Fruit fly (Drosophila melanogaster): Measurements from ENCODE around the gene CG17776.

Gene CG17776

DNA sequence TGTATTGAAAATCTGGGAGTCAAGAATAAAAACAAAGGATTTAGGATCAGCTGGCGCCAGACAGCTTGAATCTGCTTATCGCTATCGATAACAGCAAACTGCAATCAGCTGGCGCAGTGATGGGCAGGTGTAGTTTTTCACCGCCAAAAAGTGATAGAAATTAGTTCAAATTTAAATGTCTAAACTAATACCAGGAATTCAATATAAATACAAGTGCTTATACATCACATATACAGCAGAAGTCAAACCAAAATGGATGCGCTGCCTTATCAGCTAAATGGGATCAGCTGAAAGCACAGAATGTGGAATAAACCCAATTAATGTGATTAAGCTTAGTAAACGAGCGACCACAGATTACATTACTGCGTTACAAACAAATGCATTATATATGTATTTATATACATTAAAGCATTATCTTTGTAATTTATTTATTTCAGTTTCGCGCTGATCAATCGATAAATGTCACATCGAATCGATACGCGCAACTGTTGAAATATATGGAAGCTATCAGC is 3.7 kb upstream of the CG17776 start, which contains the start of gene pn (continued):
- TF ChIP-seq lola (GFP tag; optimal IDR thresholded peaks at IDR 0.05), result no peak
- TF ChIP-seq CG17802 (tag; optimal IDR thresholded peaks at IDR 0.05), result no peak
- TF ChIP-seq CG6689 (GFP tag; IDR thresholded peaks at IDR 0.05), result no peak
- TF ChIP-seq Doc3 (GFP tag; IDR thresholded peaks at IDR 0.05; ENCODE audit: partially characterized antibody), result 0 out of 3 replicates have a peak, but pooled peaks have one; percentile 19
- TF ChIP-seq phol (tag; optimal IDR thresholded peaks at IDR 0.05), result peak; percentile 8
- no peak for TF ChIP-seq Aef1 (GFP tag; IDR thresholded peaks at IDR 0.05)
- peak; percentile 57 for TF ChIP-seq Sry-δ (GFP tag; optimal IDR thresholded peaks at IDR 0.05)
- TF ChIP-seq Nf-YA (GFP tag; IDR thresholded peaks at IDR 0.05), result no peak
- no peak for TF ChIP-seq CG33557 (GFP tag; optimal IDR thresholded peaks at IDR 0.05)
- peak; percentile 60; the same call in 2 of the 3 replicates for TF ChIP-seq HLH4C (GFP tag; IDR thresholded peaks at IDR 0.05; ENCODE audit: partially characterized antibody)
- TF ChIP-seq CG5953 (GFP tag; IDR thresholded peaks at IDR 0.05), result no peak
- no peak for TF ChIP-seq lov (optimal IDR thresholded peaks at IDR 0.05)
- no peak for TF ChIP-seq lov (GFP tag; IDR thresholded peaks at IDR 0.05)
- no peak for TF ChIP-seq CG4328 (GFP tag; optimal IDR thresholded peaks at IDR 0.05)
- TF ChIP-seq CG4820 (GFP tag; optimal IDR thresholded peaks at IDR 0.05), result no peak
- peak; percentile 37 for TF ChIP-seq CG17186 (GFP tag; optimal IDR thresholded peaks at IDR 0.05)
- no peak for TF ChIP-seq CG18262 (tag; optimal IDR thresholded peaks at IDR 0.05)
- TF ChIP-seq Dll (GFP tag; IDR thresholded peaks at IDR 0.05; ENCODE audit: partially characterized antibody), result peak; percentile 55; the same call in 2 of the 4 replicates
- TF ChIP-seq sob (GFP tag; IDR thresholded peaks at IDR 0.05), result no peak
- TF ChIP-seq Sry-β (GFP tag; optimal IDR thresholded peaks at IDR 0.05), result peak; percentile 80
- TF ChIP-seq Spps (tag; optimal IDR thresholded peaks at IDR 0.05), result no peak
- no peak for TF ChIP-seq odd (GFP tag; optimal IDR thresholded peaks at IDR 0.05)
- no peak for TF ChIP-seq CG11504 (tag; optimal IDR thresholded peaks at IDR 0.05)
- no peak for TF ChIP-seq CG10979 (tag; optimal IDR thresholded peaks at IDR 0.05)
- TF ChIP-seq toy (GFP tag; IDR thresholded peaks at IDR 0.05), result no peak
- TF ChIP-seq CG1233 (GFP tag; optimal IDR thresholded peaks at IDR 0.05), result no peak
- TF ChIP-seq zen2 (GFP tag; IDR thresholded peaks at IDR 0.05; ENCODE audit: partially characterized antibody), result 0 out of 3 replicates have a peak, but pooled peaks have one; percentile 17
- TF ChIP-seq Hr39 (optimal IDR thresholded peaks at IDR 0.05), result no peak
- TF ChIP-seq dmrt99B (tag; optimal IDR thresholded peaks at IDR 0.05), result no peak
- TF ChIP-seq CG11398 (GFP tag; optimal IDR thresholded peaks at IDR 0.05), result no peak
- TF ChIP-seq H2.0 (GFP tag; IDR thresholded peaks at IDR 0.05), result no peak
- no peak for TF ChIP-seq vvl (GFP tag; IDR thresholded peaks at IDR 0.05)
- 0 out of 3 replicates have a peak, but pooled peaks have one; percentile 44 for TF ChIP-seq CG14860 (GFP tag; IDR thresholded peaks at IDR 0.05; ENCODE audit: partially characterized antibody)
- no peak for TF ChIP-seq Fer1 (GFP tag; optimal IDR thresholded peaks at IDR 0.05)
- no peak for TF ChIP-seq dysf (GFP tag; IDR thresholded peaks at IDR 0.05)
- no peak for TF ChIP-seq az2 (GFP tag; optimal IDR thresholded peaks at IDR 0.05)
- no peak for TF ChIP-seq Mrtf (GFP tag; IDR thresholded peaks at IDR 0.05)
- no peak for TF ChIP-seq ind (GFP tag; optimal IDR thresholded peaks at IDR 0.05)
- TF ChIP-seq Lim3 (GFP tag; IDR thresholded peaks at IDR 0.05), result no peak
- TF ChIP-seq so (GFP tag; IDR thresholded peaks at IDR 0.05), result no peak
- TF ChIP-seq CG14710 (tag; optimal IDR thresholded peaks at IDR 0.05), result peak; percentile 19
- TF ChIP-seq tll (GFP tag; optimal IDR thresholded peaks at IDR 0.05), result no peak
- TF ChIP-seq bbx (GFP tag; IDR thresholded peaks at IDR 0.05; ENCODE audit: partially characterized antibody), result peak; percentile 38; the same call in 1 of the 2 replicates
- TF ChIP-seq pnt (GFP tag; optimal IDR thresholded peaks at IDR 0.05), result no peak
- TF ChIP-seq CG18619 (GFP tag; optimal IDR thresholded peaks at IDR 0.05), result no peak
- TF ChIP-seq row (GFP tag; IDR thresholded peaks at IDR 0.05), result no peak
- TF ChIP-seq CG11456 (GFP tag; IDR thresholded peaks at IDR 0.05), result no peak
- TF ChIP-seq fd3F (GFP tag; optimal IDR thresholded peaks at IDR 0.05), result no peak
- TF ChIP-seq CG12236 (GFP tag; optimal IDR thresholded peaks at IDR 0.05), result no peak
- no peak for TF ChIP-seq tna (GFP tag; IDR thresholded peaks at IDR 0.05; ENCODE audit: partially characterized antibody)
